Worm (Caenorhabditis elegans): ENCODE measurements around the gene F18E3.10.

Gene F18E3.10

DNA sequence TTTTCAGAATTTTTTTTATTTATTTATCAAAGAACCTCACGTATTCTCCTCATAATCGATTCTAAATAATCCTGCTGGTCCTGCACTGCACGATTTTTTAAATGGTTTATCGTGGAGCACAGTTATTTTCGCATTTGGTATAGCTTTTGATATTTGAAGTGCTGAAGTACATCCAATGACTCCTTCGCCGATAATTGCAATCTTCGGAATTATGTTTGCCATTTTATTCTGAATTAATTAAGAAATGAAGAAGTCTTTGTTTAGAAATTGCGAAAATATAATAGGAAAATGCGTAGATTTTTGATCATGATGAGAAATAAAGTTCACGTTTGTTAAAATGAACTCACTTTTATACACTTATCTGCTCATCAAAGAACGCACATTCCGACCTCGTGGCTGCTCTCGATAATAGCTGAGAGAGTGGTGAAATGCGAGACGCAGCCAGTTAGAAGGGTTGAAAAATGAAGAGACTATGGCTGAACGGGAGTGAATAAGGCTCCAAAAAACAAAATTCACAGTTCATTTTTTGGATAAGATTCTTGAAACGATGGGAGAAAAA lies 10.6 kb upstream of the F18E3.10 start:
- TF ChIP-seq Y53G8AR.9 (GFP tag; conservative IDR thresholded peaks at IDR 0.05) (peak; percentile 36; the same call in 1 of the 2 replicates), lin-54 (GFP tag; optimal IDR thresholded peaks at IDR 0.05) (peak; percentile 9), Y67H2A.10 (GFP tag; conservative IDR thresholded peaks at IDR 0.05) (no peak), nhr-80 (tag; optimal IDR thresholded peaks at IDR 0.05) (peak; percentile 45), Y95B8A.8 (GFP tag; IDR thresholded peaks at IDR 0.05) (no peak), F57A8.1 (GFP tag; optimal IDR thresholded peaks at IDR 0.05) (no peak), K11D2.4 (GFP tag; IDR thresholded peaks at IDR 0.05) (0 out of 2 replicates have a peak, but pooled peaks have one; percentile 30), lin-40 (tag; optimal IDR thresholded peaks at IDR 0.05) (peak; percentile 26), nfyb-1 (GFP tag; IDR thresholded peaks at IDR 0.05) (peak; percentile 55), sptf-2 (GFP tag; optimal IDR thresholded peaks at IDR 0.05) (no peak), tlf-1 (GFP tag; optimal IDR thresholded peaks at IDR 0.05) (peak; percentile 13), cebp-1 (GFP tag; IDR thresholded peaks at IDR 0.05) (no peak), cebp-1 (tag; optimal IDR thresholded peaks at IDR 0.05) (peak; percentile 52), ztf-3 (GFP tag; optimal IDR thresholded peaks at IDR 0.05) (no peak), rec-8 (tag; optimal IDR thresholded peaks at IDR 0.05) (no peak), mes-4 (tag; optimal IDR thresholded peaks at IDR 0.05) (no peak), somi-1 (GFP tag; optimal IDR thresholded peaks at IDR 0.05) (peak; percentile 50), hlh-26 (GFP tag; conservative IDR thresholded peaks at IDR 0.05) (no peak), pha-4 (tag; optimal IDR thresholded peaks at IDR 0.05) (peak; percentile 76), madf-10 (tag; optimal IDR thresholded peaks at IDR 0.05) (peak; percentile 24), dpff-1 (tag; optimal IDR thresholded peaks at IDR 0.05) (no peak), ceh-27 (GFP tag; optimal IDR thresholded peaks at IDR 0.05) (peak; percentile 52), ama-1 (optimal IDR thresholded peaks at IDR 0.05) (peak; percentile 67), ama-1 (GFP tag; optimal IDR thresholded peaks at IDR 0.05) (no peak), chd-7 (tag; optimal IDR thresholded peaks at IDR 0.05) (peak; percentile 25), aptf-3 (GFP tag; IDR thresholded peaks at IDR 0.05) (no peak), F22D6.2 (tag; optimal IDR thresholded peaks at IDR 0.05) (no peak), lin-26 (GFP tag; IDR thresholded peaks at IDR 0.05) (no peak), tbp1 (GFP tag; optimal IDR thresholded peaks at IDR 0.05) (peak; percentile 46), rcor-1 (GFP tag; IDR thresholded peaks at IDR 0.05) (no peak), cebp-2 (GFP tag; IDR thresholded peaks at IDR 0.05) (no peak), lag-1 (GFP tag; IDR thresholded peaks at IDR 0.05) (no peak), hlh-12 (tag; optimal IDR thresholded peaks at IDR 0.05) (no peak), nhr-27 (tag; optimal IDR thresholded peaks at IDR 0.05) (no peak), ZK185.1 (tag; optimal IDR thresholded peaks at IDR 0.05; ENCODE audit: poor library complexity, severe bottlenecking) (peak; percentile 9), attf-5 (GFP tag; optimal IDR thresholded peaks at IDR 0.05) (peak; percentile 32), hmg-1.2 (GFP tag; IDR thresholded peaks at IDR 0.05) (peak; percentile 32; the same call in 1 of the 2 replicates), F52B5.7 (tag; optimal IDR thresholded peaks at IDR 0.05) (no peak), Y56A3A.18 (GFP tag; IDR thresholded peaks at IDR 0.05) (0 out of 2 replicates have a peak, but pooled peaks have one; percentile 29), K12H6.12 (tag; optimal IDR thresholded peaks at IDR 0.05) (peak; percentile 50), mcd-1 (GFP tag; IDR thresholded peaks at IDR 0.05) (0 out of 2 replicates have a peak, but pooled peaks have one; percentile 6), ztf-6 (GFP tag; IDR thresholded peaks at IDR 0.05) (no peak), madf-3 (GFP tag; IDR thresholded peaks at IDR 0.05) (no peak)
